Worm (Caenorhabditis elegans) whole organism, L2 larva: ENCODE data around the gene idpp-5.

Source experiments
- C34F6.9 ChIP-seq: fragments of 150-350 bp; optimal IDR thresholded peaks from 2 replicates; lab custom pipeline; 2014; ENCODE audit warnings: missing biosample characterization, missing genetic modification characterization
- F13H6.1 ChIP-seq: sonication (generic microtip); optimal IDR thresholded peaks from 2 replicates; lab custom pipeline; 2016; ENCODE audit warnings: missing genetic modification characterization, missing compliant biosample characterization
- R02D3.7 ChIP-seq: fragments of 150-350 bp; optimal IDR thresholded peaks from 2 replicates; lab custom pipeline; 2014; ENCODE audit warnings: missing biosample characterization, missing genetic modification characterization
- Y55F3AM.14 ChIP-seq: fragments of 200-800 bp; sonication (Bioruptor generic); optimal IDR thresholded peaks from 2 replicates; lab custom pipeline; 2018; ENCODE audit warnings: mild to moderate bottlenecking, missing genetic modification characterization, missing compliant biosample characterization
- ama-1 ChIP-seq: fragments of 150-350 bp; optimal IDR thresholded peaks from 2 replicates; lab custom pipeline; 2018; ENCODE audit warnings: inconsistent platforms
- blmp-1 ChIP-seq: sonication (generic microtip); optimal IDR thresholded peaks from 2 replicates; lab custom pipeline; 2017; ENCODE audit warnings: missing genetic modification characterization, mild to moderate bottlenecking, missing compliant biosample characterization, antibody characterized with exemption, moderate library complexity; ENCODE audit not compliant: insufficient read depth
- ceh-16 ChIP-seq: fragments of 150-350 bp; optimal IDR thresholded peaks from 2 replicates; lab custom pipeline; 2014; ENCODE audit warnings: missing biosample characterization, missing genetic modification characterization
- crh-2 ChIP-seq: sonication (generic microtip); optimal IDR thresholded peaks from 2 replicates; lab custom pipeline; 2017; ENCODE audit warnings: missing biosample characterization, missing genetic modification characterization
- dmd-4 ChIP-seq: sonication (generic microtip); optimal IDR thresholded peaks from 2 replicates; lab custom pipeline; 2017; ENCODE audit warnings: missing biosample characterization, missing genetic modification characterization
- egl-27 ChIP-seq: sonication (generic microtip); optimal IDR thresholded peaks from 3 replicates; lab custom pipeline; 2017; ENCODE audit warnings: missing biosample characterization, missing genetic modification reagents, missing genetic modification characterization
- elt-1 ChIP-seq: fragments of 150-350 bp; optimal IDR thresholded peaks from 2 replicates; lab custom pipeline; 2014; ENCODE audit warnings: missing biosample characterization, missing genetic modification characterization
- gmeb-1 ChIP-seq: fragments of 150-350 bp; optimal IDR thresholded peaks from 2 replicates; lab custom pipeline; 2014; ENCODE audit warnings: missing biosample characterization, missing genetic modification characterization
- lin-11 ChIP-seq: fragments of 150-350 bp; sonication (generic microtip); optimal IDR thresholded peaks from 2 replicates; lab custom pipeline; 2014; ENCODE audit warnings: missing biosample characterization, missing genetic modification characterization, inconsistent platforms, mixed read lengths
- lin-39 ChIP-seq: fragments of 150-350 bp; optimal IDR thresholded peaks from 2 replicates; lab custom pipeline; 2014; ENCODE audit warnings: missing biosample characterization, missing genetic modification reagents, missing genetic modification characterization
- lsy-2 ChIP-seq, 2 experiments: fragments of 150-350 bp in 1 of 2; sonication (generic microtip) in 1 of 2; optimal IDR thresholded peaks; 2 replicates each; lab custom pipeline; 2014 to 2017; ENCODE audit warnings: missing biosample characterization in 2 of 2, missing genetic modification characterization in 2 of 2
- mab-5 ChIP-seq: fragments of 150-350 bp; optimal IDR thresholded peaks from 2 replicates; lab custom pipeline; 2014; ENCODE audit warnings: missing biosample characterization, missing genetic modification characterization
- mbf-1 ChIP-seq: sonication (generic microtip); optimal IDR thresholded peaks from 2 replicates; lab custom pipeline; 2017; ENCODE audit warnings: missing biosample characterization, missing genetic modification characterization
- mdl-1 ChIP-seq, 2 experiments: fragments of 150-350 bp in 1 of 2; sonication (generic microtip) in 1 of 2; optimal IDR thresholded peaks; 2 replicates each; lab custom pipeline; 2017; ENCODE audit warnings: missing biosample characterization in 2 of 2, missing genetic modification characterization in 2 of 2
- nhr-10 ChIP-seq: sonication (generic microtip); optimal IDR thresholded peaks from 2 replicates; lab custom pipeline; 2017; ENCODE audit warnings: missing biosample characterization, missing genetic modification characterization
- nhr-12 ChIP-seq: fragments of 150-350 bp; optimal IDR thresholded peaks from 2 replicates; lab custom pipeline; 2014; ENCODE audit warnings: missing biosample characterization, missing genetic modification characterization
- nhr-129 ChIP-seq: fragments of 150-350 bp; optimal IDR thresholded peaks from 2 replicates; lab custom pipeline; 2014; ENCODE audit warnings: missing biosample characterization, missing genetic modification characterization
- nhr-21 ChIP-seq: fragments of 150-350 bp; optimal IDR thresholded peaks from 2 replicates; lab custom pipeline; 2014; ENCODE audit warnings: missing biosample characterization, missing genetic modification characterization
- nhr-23 ChIP-seq: fragments of 150-350 bp; optimal IDR thresholded peaks from 2 replicates; lab custom pipeline; 2014; ENCODE audit warnings: missing biosample characterization, missing genetic modification reagents, missing genetic modification characterization
- nhr-237 ChIP-seq: fragments of 150-350 bp; optimal IDR thresholded peaks from 2 replicates; lab custom pipeline; 2014; ENCODE audit warnings: missing biosample characterization, missing genetic modification characterization
- nhr-25 ChIP-seq: fragments of 150-350 bp; sonication (generic microtip); optimal IDR thresholded peaks from 3 replicates; lab custom pipeline; 2014; ENCODE audit warnings: missing biosample characterization, missing genetic modification characterization
- nhr-6 ChIP-seq: fragments of 150-350 bp; optimal IDR thresholded peaks from 2 replicates; lab custom pipeline; 2014; ENCODE audit warnings: missing biosample characterization, missing genetic modification characterization
- nhr-77 ChIP-seq: fragments of 150-350 bp; optimal IDR thresholded peaks from 2 replicates; lab custom pipeline; 2014; ENCODE audit warnings: missing biosample characterization, missing genetic modification characterization
- peb-1 ChIP-seq: fragments of 150-350 bp; optimal IDR thresholded peaks from 2 replicates; lab custom pipeline; 2014; ENCODE audit warnings: missing biosample characterization, missing genetic modification characterization
- sma-3 ChIP-seq: sonication (generic microtip); optimal IDR thresholded peaks from 2 replicates; lab custom pipeline; 2016; ENCODE audit warnings: missing genetic modification reagents, missing genetic modification characterization, missing compliant biosample characterization
- sma-9 ChIP-seq, 2 experiments: fragments of 150-350 bp in 1 of 2; sonication (generic microtip) in 1 of 2; optimal IDR thresholded peaks; 2 replicates each; lab custom pipeline; 2014 to 2016; ENCODE audit warnings: missing genetic modification characterization in 2 of 2, mild to moderate bottlenecking in 1 of 2, missing biosample characterization in 1 of 2, missing compliant biosample characterization in 1 of 2, missing genetic modification reagents in 1 of 2, moderate library complexity in 1 of 2
- snpc-4 ChIP-seq: fragments of 150-350 bp; optimal IDR thresholded peaks from 2 replicates; lab custom pipeline; 2014; ENCODE audit warnings: missing biosample characterization, missing genetic modification characterization
- unc-55 ChIP-seq: fragments of 150-350 bp; sonication (generic microtip); optimal IDR thresholded peaks from 3 replicates; lab custom pipeline; 2014; ENCODE audit warnings: missing biosample characterization, missing genetic modification reagents, missing genetic modification characterization
- zag-1 ChIP-seq: fragments of 150-350 bp; optimal IDR thresholded peaks from 2 replicates; lab custom pipeline; 2014; ENCODE audit warnings: missing biosample characterization, missing genetic modification characterization
- ztf-1 ChIP-seq: fragments of 200-800 bp; sonication (Bioruptor generic); conservative IDR thresholded peaks from 2 replicates; pipeline ENCODE4 v1.3.6; 2022; ENCODE audit warnings: missing genetic modification characterization, missing compliant biosample characterization
- ztf-11 ChIP-seq: sonication (generic microtip); optimal IDR thresholded peaks from 2 replicates; lab custom pipeline; 2017; ENCODE audit warnings: missing biosample characterization, missing genetic modification characterization

The idpp-5 gene

ce11 chrX:3759345-3759744 lies 33.3 kb downstream of the idpp-5 start, which contains the start of gene T14G12.6:
Gene T14G12.6, minus strand, starts transcription at chrX:3759445.
- no peak for TF ChIP-seq mbf-1 (tag; lab: Kevin White, UChicago)
- TF ChIP-seq Y55F3AM.14 (GFP tag; lab: Kevin White, UChicago) = no peak
- no peak for TF ChIP-seq nhr-12 (tag; lab: Kevin White, UChicago)
- no peak for TF ChIP-seq lin-11 (tag; lab: Kevin White, UChicago)
- TF ChIP-seq elt-1 (tag; lab: Kevin White, UChicago) = no peak
- TF ChIP-seq crh-2 (tag; lab: Kevin White, UChicago) = no peak

ce11 chrX:3758399-3758798 lies 34.2 kb downstream of the idpp-5 start, which contains the start of gene T14G12.12:
Gene T14G12.12, minus strand, starts transcription at chrX:3758499.
- TF ChIP-seq ceh-16 (tag; lab: Kevin White, UChicago) = no peak
- no peak for TF ChIP-seq sma-9 (GFP tag; optimal IDR thresholded peaks at IDR 0.05; lab: Kevin White, UChicago)
- no peak for TF ChIP-seq sma-9 (tag; optimal IDR thresholded peaks at IDR 0.05; lab: Kevin White, UChicago)
- no peak for TF ChIP-seq nhr-10 (tag; lab: Kevin White, UChicago)
- no peak for TF ChIP-seq mdl-1 (tag; optimal IDR thresholded peaks at IDR 0.05; lab: Kevin White, UChicago)
- no peak for TF ChIP-seq snpc-4 (tag; lab: Kevin White, UChicago)
- TF ChIP-seq nhr-23 (tag; lab: Kevin White, UChicago) = no peak
- no peak for TF ChIP-seq Y55F3AM.14 (GFP tag; lab: Kevin White, UChicago)
- TF ChIP-seq, all 48 proteins: peak for 0

- TF ChIP-seq nhr-10 (tag; lab: Kevin White, UChicago) (no peak), sma-9 (GFP tag; optimal IDR thresholded peaks at IDR 0.05; lab: Kevin White, UChicago) (peak; percentile 20), sma-9 (tag; optimal IDR thresholded peaks at IDR 0.05; lab: Kevin White, UChicago) (no peak), nhr-21 (tag; lab: Kevin White, UChicago) (peak; percentile 31), ztf-1 (no peak)
These were observed 36.4 kb downstream of the idpp-5 start for ce11 chrX:3756238-3756637.

ce11 chrX:3755753-3756152 lies 36.9 kb downstream of the idpp-5 start:
- TF ChIP-seq peb-1 (tag; lab: Kevin White, UChicago) (no peak), blmp-1 (tag; lab: Kevin White, UChicago) (no peak), ceh-16 (tag; lab: Kevin White, UChicago) (no peak), nhr-77 (tag; lab: Kevin White, UChicago) (no peak), dmd-4 (tag; lab: Kevin White, UChicago) (no peak), ama-1 (lab: Kevin White, UChicago) (no peak), egl-27 (no peak), R02D3.7 (tag; lab: Kevin White, UChicago) (no peak), F13H6.1 (no peak), nhr-237 (tag; lab: Kevin White, UChicago) (no peak), elt-1 (tag; lab: Kevin White, UChicago) (no peak), nhr-6 (tag; lab: Kevin White, UChicago) (no peak), mab-5 (tag; lab: Kevin White, UChicago) (no peak), nhr-129 (tag; lab: Kevin White, UChicago) (no peak), mbf-1 (tag; lab: Kevin White, UChicago) (no peak), lsy-2 (tag; optimal IDR thresholded peaks at IDR 0.05; lab: Kevin White, UChicago) (no peak), lin-39 (tag; lab: Kevin White, UChicago) (no peak), unc-55 (GFP tag; lab: Kevin White, UChicago) (no peak), crh-2 (tag; lab: Kevin White, UChicago) (no peak), Y55F3AM.14 (GFP tag; lab: Kevin White, UChicago) (no peak)

- TF ChIP-seq egl-27 (no peak), lin-39 (tag; lab: Kevin White, UChicago) (no peak), zag-1 (tag; lab: Kevin White, UChicago) (no peak), ama-1 (lab: Kevin White, UChicago) (no peak), nhr-6 (tag; lab: Kevin White, UChicago) (no peak), sma-9 (GFP tag; optimal IDR thresholded peaks at IDR 0.05; lab: Kevin White, UChicago) (no peak), sma-9 (tag; optimal IDR thresholded peaks at IDR 0.05; lab: Kevin White, UChicago) (no peak)
These were observed 40.2 kb downstream of the idpp-5 start for ce11 chrX:3752443-3752842.

- TF ChIP-seq nhr-129 (tag; lab: Kevin White, UChicago) (no peak), blmp-1 (tag; lab: Kevin White, UChicago) (no peak), nhr-12 (tag; lab: Kevin White, UChicago) (no peak), nhr-23 (tag; lab: Kevin White, UChicago) (no peak), mdl-1 (tag; optimal IDR thresholded peaks at IDR 0.05; lab: Kevin White, UChicago) (no peak), sma-3 (GFP tag; lab: Kevin White, UChicago) (no peak), C34F6.9 (tag; lab: Kevin White, UChicago) (no peak), unc-55 (GFP tag; lab: Kevin White, UChicago) (no peak), ceh-16 (tag; lab: Kevin White, UChicago) (no peak), mab-5 (tag; lab: Kevin White, UChicago) (no peak), nhr-25 (no peak), snpc-4 (tag; lab: Kevin White, UChicago) (no peak), ztf-11 (tag; lab: Kevin White, UChicago) (no peak), gmeb-1 (tag; lab: Kevin White, UChicago) (no peak)
These were observed 41.2 kb downstream of the idpp-5 start for ce11 chrX:3751370-3751769.
